Worm (Caenorhabditis elegans): ENCODE data around the gene ceph-41.

ce11 chrIV:8115462-8115861 lies 11.5 kb upstream of the ceph-41 start, which contains the start of gene irld-8:
- TF ChIP-seq ama-1 (optimal IDR thresholded peaks at IDR 0.05) (no peak), ama-1 (GFP tag; optimal IDR thresholded peaks at IDR 0.05) (no peak), lag-1 (GFP tag; IDR thresholded peaks at IDR 0.05) (no peak), nfya-1 (tag; optimal IDR thresholded peaks at IDR 0.05; ENCODE audit: borderline replicate concordance, insufficient read depth) (no peak), somi-1 (GFP tag; optimal IDR thresholded peaks at IDR 0.05) (no peak), lsl-1 (GFP tag; optimal IDR thresholded peaks at IDR 0.05) (no peak)
